Worm (Caenorhabditis elegans) whole organism, L1 larva: Measurements from ENCODE around the gene dmd-7.
A peak's percentile ranks its signal among the peaks of the same experiment; 100 is the strongest.

ENCODE experiments used
- fkh-10 ChIP-seq: sonication (generic microtip); optimal IDR thresholded peaks from 2 replicates; lab custom pipeline; 2017; ENCODE audit warnings: missing biosample characterization, missing genetic modification reagents, missing genetic modification characterization
- lin-13 ChIP-seq: fragments of 150-350 bp; optimal IDR thresholded peaks from 2 replicates; lab custom pipeline; 2014; ENCODE audit warnings: missing biosample characterization, missing genetic modification reagents, missing genetic modification characterization
- lin-39 ChIP-seq: fragments of 150-350 bp; optimal IDR thresholded peaks from 2 replicates; lab custom pipeline; 2014; ENCODE audit warnings: missing biosample characterization, missing genetic modification reagents, missing genetic modification characterization
- unc-98 ChIP-seq: fragments of 200-800 bp; sonication (Bioruptor generic); IDR thresholded peaks from 2 replicates; pipeline ENCODE4 v1.3.6; 2022; ENCODE audit warnings: missing genetic modification characterization, missing compliant biosample characterization
- ztf-4 ChIP-seq: fragments of 150-350 bp; optimal IDR thresholded peaks from 2 replicates; lab custom pipeline; 2014; ENCODE audit warnings: missing biosample characterization, missing genetic modification characterization

DNA sequence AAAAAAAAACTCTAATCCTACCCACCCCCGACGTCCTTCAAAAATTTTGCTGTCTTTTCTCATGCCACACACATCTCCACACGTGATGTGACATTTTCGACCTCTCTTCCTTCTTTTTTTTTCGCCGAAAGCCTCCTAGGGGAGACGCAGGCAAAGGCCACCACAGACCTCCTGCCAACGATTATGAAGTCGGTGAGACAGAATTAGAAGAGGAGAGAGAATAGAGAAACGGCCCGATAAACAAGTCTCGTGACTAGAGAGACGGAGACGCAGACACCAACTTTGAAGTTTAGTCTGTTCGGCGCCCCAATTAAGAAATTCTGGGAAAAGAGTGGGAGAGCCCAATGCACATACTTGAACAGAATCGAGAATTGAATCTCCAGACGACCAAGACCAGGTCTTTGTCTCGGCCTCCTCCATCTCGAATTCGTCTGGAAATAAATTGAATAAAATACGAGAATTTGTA lies 22.2 kb upstream of the dmd-7 start:
- TF ChIP-seq unc-98 (GFP tag; lab: Robert Waterston, UW): peak; percentile 67
- peak; percentile 93 for TF ChIP-seq lin-39 (tag; lab: Kevin White, UChicago)
- TF ChIP-seq lin-13 (GFP tag; lab: Kevin White, UChicago): peak; percentile 98
- TF ChIP-seq fkh-10 (GFP tag; lab: Kevin White, UChicago): peak; percentile 98
- peak; percentile 96 for TF ChIP-seq ztf-4 (tag; lab: Kevin White, UChicago)
